Worm (Caenorhabditis elegans) whole organism, L4/young adult: ENCODE results near the gene Y82E9BR.9.

ENCODE experiments used
- W03F9.2 ChIP-seq: fragments of 150-350 bp; optimal IDR thresholded peaks from 2 replicates; lab custom pipeline; 2014; ENCODE audit warnings: missing biosample characterization, missing genetic modification characterization
- dao-5 ChIP-seq: sonication (generic microtip); optimal IDR thresholded peaks from 2 replicates; lab custom pipeline; 2016; ENCODE audit warnings: missing genotype, missing genetic modification characterization, moderate library complexity, missing compliant biosample characterization

DNA sequence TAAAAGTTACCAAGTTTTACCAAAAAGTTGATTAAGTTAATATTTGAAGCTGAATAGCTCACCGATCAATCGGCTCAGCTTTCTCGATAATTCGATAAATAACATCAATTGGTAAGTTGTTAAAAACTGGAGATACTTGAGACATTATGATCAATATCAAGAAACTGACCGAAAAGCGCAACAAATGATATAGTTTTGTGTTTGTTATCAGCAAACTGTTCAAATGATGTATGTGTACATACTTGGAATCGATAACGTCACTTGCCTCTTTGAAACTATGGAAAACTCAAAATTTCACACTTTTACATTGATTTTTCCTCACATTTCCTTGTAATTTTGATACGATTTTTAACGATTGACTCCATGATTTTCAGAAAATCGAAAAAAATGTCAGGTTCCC is 44.5 kb downstream of the Y82E9BR.9 start, which contains the start of the genes fbxa-80 and fbxa-19:
- TF ChIP-seq dao-5 (no peak), W03F9.2 (tag; lab: Kevin White, UChicago) (no peak)
